Fruit fly (Drosophila melanogaster) whole organism, larva: ENCODE data around the gene Alms1b.

Source experiments
- noc ChIP-seq: fragments of 200-800 bp; sonication (Bioruptor generic); optimal IDR thresholded peaks from 3 replicates; lab custom pipeline; 2019; ENCODE audit warnings: missing biosample characterization, mild to moderate bottlenecking, missing genetic modification characterization, moderate library complexity

Alms1b gene

dm6 chrX:4630836-4631235 lies at the start of gene Alms1b:
Gene Alms1b, minus strand, starts transcription at chrX:4630936.
- no peak for TF ChIP-seq noc (tag; lab: Kevin White, UChicago)

- TF ChIP-seq noc (tag; lab: Kevin White, UChicago), result peak; percentile 27
These were observed 49.2 kb upstream of the Alms1b start for dm6 chrX:4679813-4680381.

- TF ChIP-seq noc (tag; lab: Kevin White, UChicago), result no peak
These were observed 48.4 kb upstream of the Alms1b start, which contains the start of gene fzr for dm6 chrX:4678913-4679812. Gene fzr, minus strand, starts transcription at chrX:4679537.

- TF ChIP-seq noc (tag; lab: Kevin White, UChicago), result no peak
These were observed 47.6 kb upstream of the Alms1b start for dm6 chrX:4678146-4678912.

dm6 chrX:4677427-4677826 lies 46.7 kb upstream of the Alms1b start:
- no peak for TF ChIP-seq noc (tag; lab: Kevin White, UChicago)

- no peak for TF ChIP-seq noc (tag; lab: Kevin White, UChicago)
These were observed 44.3 kb upstream of the Alms1b start for dm6 chrX:4675054-4675453.

- no peak for TF ChIP-seq noc (tag; lab: Kevin White, UChicago)
These were observed 40.5 kb upstream of the Alms1b start for dm6 chrX:4671194-4671626.

- no peak for TF ChIP-seq noc (tag; lab: Kevin White, UChicago)
These were observed 38.7 kb upstream of the Alms1b start for dm6 chrX:4669438-4669837.

- TF ChIP-seq noc (tag; lab: Kevin White, UChicago), result peak; percentile 94
These were observed 36.1 kb upstream of the Alms1b start, which contains the start of gene CG3009 for dm6 chrX:4666650-4667360. Gene CG3009, minus strand, starts transcription at chrX:4666700.

- TF ChIP-seq noc (tag; lab: Kevin White, UChicago), result no peak
These were observed 33.4 kb upstream of the Alms1b start for dm6 chrX:4664107-4664506.

dm6 chrX:4660642-4661252 lies 30.0 kb upstream of the Alms1b start:
- no peak for TF ChIP-seq noc (tag; lab: Kevin White, UChicago)

dm6 chrX:4657896-4658295 lies 27.2 kb upstream of the Alms1b start:
- TF ChIP-seq noc (tag; lab: Kevin White, UChicago), result no peak

- no peak for TF ChIP-seq noc (tag; lab: Kevin White, UChicago)
These were observed 23.7 kb upstream of the Alms1b start, which contains the start of gene CG15473 for dm6 chrX:4654397-4654796. Gene CG15473, minus strand, starts transcription at chrX:4654497.

dm6 chrX:4649751-4650150 lies 19.0 kb upstream of the Alms1b start, which contains the start of the genes Cbp80 and Torsin:
Gene Cbp80, plus strand, starts transcription at chrX:4650015.
Gene Torsin, minus strand, starts transcription at chrX:4650032.
- no peak for TF ChIP-seq noc (tag; lab: Kevin White, UChicago)
